Fruit fly (Drosophila melanogaster) whole organism, embryonic: Measurements from ENCODE around the gene euc.

ENCODE experiments used
- ATbp ChIP-seq: fragments of 200-800 bp; sonication (Bioruptor generic); optimal IDR thresholded peaks from 2 replicates; lab custom pipeline; 2017; ENCODE audit warnings: missing biosample characterization, mild to moderate bottlenecking, missing genetic modification characterization, missing genetic modification reagents
- Blimp-1 ChIP-seq: fragments of 200-800 bp; sonication (Bioruptor generic); optimal IDR thresholded peaks from 3 replicates; lab custom pipeline; 2018; ENCODE audit warnings: missing biosample characterization, missing genetic modification characterization, mild to moderate bottlenecking, moderate library complexity, missing genetic modification reagents
- CG10431 ChIP-seq: fragments of 200-800 bp; sonication (Bioruptor generic); optimal IDR thresholded peaks from 3 replicates; lab custom pipeline; 2018; ENCODE audit warnings: missing biosample characterization, mild to moderate bottlenecking, missing genetic modification characterization
- CG11398 ChIP-seq: fragments of 200-800 bp; sonication (Bioruptor generic); optimal IDR thresholded peaks from 2 replicates; lab custom pipeline; 2016; ENCODE audit warnings: missing biosample characterization, missing genetic modification characterization
- CG11504 ChIP-seq: fragments of 200-800 bp; sonication (Bioruptor generic); optimal IDR thresholded peaks from 3 replicates; lab custom pipeline; 2019; ENCODE audit warnings: missing biosample characterization, mild to moderate bottlenecking, missing genetic modification characterization, moderate library complexity
- CG12236 ChIP-seq: fragments of 200-800 bp; sonication (Bioruptor generic); optimal IDR thresholded peaks from 2 replicates; lab custom pipeline; 2016; ENCODE audit warnings: missing biosample characterization, missing genetic modification characterization
- CG12391 ChIP-seq: fragments of 200-800 bp; sonication (Bioruptor generic); optimal IDR thresholded peaks from 3 replicates; lab custom pipeline; 2018; ENCODE audit warnings: missing biosample characterization, mild to moderate bottlenecking, missing genetic modification characterization, moderate library complexity
- CG13123 ChIP-seq: fragments of 200-800 bp; sonication (Bioruptor generic); optimal IDR thresholded peaks from 2 replicates; lab custom pipeline; 2016; ENCODE audit warnings: missing biosample characterization, missing genetic modification characterization
- CG13296 ChIP-seq: fragments of 200-800 bp; sonication (Bioruptor generic); optimal IDR thresholded peaks from 3 replicates; lab custom pipeline; 2018; ENCODE audit warnings: missing biosample characterization, mild to moderate bottlenecking, missing genetic modification characterization
- CG14710 ChIP-seq: fragments of 200-800 bp; sonication (Bioruptor generic); optimal IDR thresholded peaks from 3 replicates; lab custom pipeline; 2019; ENCODE audit warnings: missing biosample characterization, mild to moderate bottlenecking, missing genetic modification characterization, moderate library complexity
- CG15601 ChIP-seq: fragments of 200-800 bp; sonication (Bioruptor generic); optimal IDR thresholded peaks from 3 replicates; lab custom pipeline; 2019; ENCODE audit warnings: missing biosample characterization, mild to moderate bottlenecking, missing genetic modification characterization, moderate library complexity
- CG17385 ChIP-seq: fragments of 200-800 bp; sonication (Bioruptor generic); optimal IDR thresholded peaks from 3 replicates; lab custom pipeline; 2018; ENCODE audit warnings: missing biosample characterization, mild to moderate bottlenecking, missing genetic modification characterization
- CG2712 ChIP-seq: fragments of 200-800 bp; optimal IDR thresholded peaks from 3 replicates; lab custom pipeline; 2019; ENCODE audit warnings: missing biosample characterization, mild to moderate bottlenecking, missing genetic modification characterization, moderate library complexity
- CG30020 ChIP-seq: fragments of 200-800 bp; optimal IDR thresholded peaks from 2 replicates; lab custom pipeline; 2019; ENCODE audit warnings: missing biosample characterization, mild to moderate bottlenecking, missing genetic modification characterization, moderate library complexity
- CG30403 ChIP-seq: fragments of 200-800 bp; sonication (Bioruptor generic); optimal IDR thresholded peaks from 3 replicates; lab custom pipeline; 2016; ENCODE audit warnings: missing biosample characterization, missing genetic modification characterization
- CG5180 ChIP-seq: fragments of 200-800 bp; sonication (Bioruptor generic); optimal IDR thresholded peaks from 3 replicates; lab custom pipeline; 2017; ENCODE audit warnings: missing biosample characterization, missing genetic modification characterization, mild to moderate bottlenecking, moderate library complexity, missing genetic modification reagents
- CG5245 ChIP-seq: fragments of 200-800 bp; sonication (Bioruptor generic); optimal IDR thresholded peaks from 3 replicates; lab custom pipeline; 2016; ENCODE audit warnings: missing biosample characterization, missing genetic modification characterization
- CG7928 ChIP-seq: fragments of 200-800 bp; sonication (Bioruptor generic); optimal IDR thresholded peaks from 2 replicates; lab custom pipeline; 2017; ENCODE audit warnings: missing biosample characterization, mild to moderate bottlenecking, missing genetic modification characterization
- CG8388 ChIP-seq: fragments of 200-800 bp; sonication (Bioruptor generic); optimal IDR thresholded peaks from 2 replicates; lab custom pipeline; 2019; ENCODE audit warnings: missing biosample characterization, mild to moderate bottlenecking, missing genetic modification characterization, moderate library complexity
- Chrac-16 ChIP-seq: fragments of 200-800 bp; sonication (Bioruptor generic); optimal IDR thresholded peaks from 3 replicates; lab custom pipeline; 2016; ENCODE audit warnings: missing biosample characterization, missing genetic modification characterization
- Dll ChIP-seq: fragments of 200-800 bp; sonication (Bioruptor generic); IDR thresholded peaks from 4 replicates; pipeline ENCODE4 v1.3.6; 2022; ENCODE audit warnings: missing biosample characterization, missing genetic modification characterization; ENCODE audit not compliant: partially characterized antibody
- Doc3 ChIP-seq: fragments of 200-800 bp; sonication (Bioruptor generic); IDR thresholded peaks from 3 replicates; pipeline ENCODE4 v1.3.6; 2022; ENCODE audit warnings: missing biosample characterization, missing genetic modification characterization; ENCODE audit not compliant: partially characterized antibody
- Drgx ChIP-seq: fragments of 200-800 bp; sonication (Bioruptor generic); IDR thresholded peaks from 2 replicates; pipeline ENCODE4 v1.3.6; 2022; ENCODE audit warnings: missing biosample characterization, missing genetic modification characterization
- H15 ChIP-seq: fragments of 200-800 bp; sonication (Bioruptor generic); IDR thresholded peaks from 3 replicates; pipeline ENCODE4 v1.3.6; 2022; ENCODE audit warnings: missing biosample characterization, missing genetic modification characterization
- Hey ChIP-seq: fragments of 200-800 bp; sonication (Bioruptor generic); optimal IDR thresholded peaks from 3 replicates; lab custom pipeline; 2018; ENCODE audit warnings: missing biosample characterization, mild to moderate bottlenecking, missing genetic modification characterization
- Hmx ChIP-seq: fragments of 200-800 bp; sonication (Bioruptor generic); optimal IDR thresholded peaks from 2 replicates; lab custom pipeline; 2016; ENCODE audit warnings: missing biosample characterization, missing genetic modification characterization
- NC2α ChIP-seq: fragments of 200-800 bp; sonication (Bioruptor generic); optimal IDR thresholded peaks from 2 replicates; lab custom pipeline; 2016; ENCODE audit warnings: missing biosample characterization, missing genetic modification characterization
- Opbp ChIP-seq: fragments of 200-800 bp; sonication (Bioruptor generic); IDR thresholded peaks from 3 replicates; pipeline ENCODE4 v1.3.6; 2022; ENCODE audit warnings: missing biosample characterization, missing genetic modification characterization; ENCODE audit not compliant: partially characterized antibody
- Rfx ChIP-seq: fragments of 200-800 bp; sonication (Bioruptor generic); IDR thresholded peaks from 2 replicates; pipeline ENCODE4 v1.3.6; 2022; ENCODE audit warnings: missing biosample characterization, missing genetic modification characterization
- Rx ChIP-seq: fragments of 200-800 bp; sonication (Bioruptor generic); IDR thresholded peaks from 2 replicates; pipeline ENCODE4 v1.3.6; 2022; ENCODE audit warnings: missing biosample characterization, missing genetic modification characterization
- bsh ChIP-seq, 2 experiments: fragments of 200-800 bp; sonication (Bioruptor generic); optimal IDR thresholded peaks; 2 replicates each; lab custom pipeline; 2017 to 2018; ENCODE audit warnings: mild to moderate bottlenecking in 2 of 2, missing biosample characterization in 2 of 2, missing genetic modification characterization in 2 of 2, moderate library complexity in 1 of 2
- chinmo ChIP-seq: fragments of 200-800 bp; sonication (Bioruptor generic); IDR thresholded peaks from 4 replicates; pipeline ENCODE4 v1.3.6; 2022; ENCODE audit warnings: missing biosample characterization, missing genetic modification characterization; ENCODE audit not compliant: partially characterized antibody
- corto ChIP-seq: fragments of 200-800 bp; sonication (Bioruptor generic); optimal IDR thresholded peaks from 2 replicates; lab custom pipeline; 2016; ENCODE audit warnings: missing biosample characterization, mild to moderate bottlenecking, missing genetic modification characterization, moderate library complexity
- croc ChIP-seq: fragments of 200-800 bp; sonication (Bioruptor generic); conservative IDR thresholded peaks from 3 replicates; pipeline ENCODE4 v1.3.6; 2022; ENCODE audit warnings: missing biosample characterization, missing genetic modification characterization
- dmrt11E ChIP-seq: fragments of 200-800 bp; sonication (Bioruptor generic); optimal IDR thresholded peaks from 3 replicates; lab custom pipeline; 2018; ENCODE audit warnings: missing biosample characterization, mild to moderate bottlenecking, missing genetic modification characterization, moderate library complexity
- dpn ChIP-seq, 2 experiments: fragments of 200-800 bp; sonication (Bioruptor generic); optimal IDR thresholded peaks; 3 replicates each; lab custom pipeline; 2016; ENCODE audit warnings: missing biosample characterization in 2 of 2, missing genetic modification characterization in 2 of 2
- ewg ChIP-seq: fragments of 200-800 bp; sonication (Bioruptor generic); optimal IDR thresholded peaks from 3 replicates; lab custom pipeline; 2017; ENCODE audit warnings: mild to moderate bottlenecking, missing biosample characterization, missing genetic modification reagents, missing genetic modification characterization
- gro ChIP-seq: fragments of 200-800 bp; sonication (Bioruptor generic); optimal IDR thresholded peaks from 2 replicates; lab custom pipeline; 2016; ENCODE audit warnings: missing biosample characterization, missing genetic modification characterization
- gsb-n ChIP-seq: fragments of 200-800 bp; sonication (Bioruptor generic); optimal IDR thresholded peaks from 3 replicates; lab custom pipeline; 2018; ENCODE audit warnings: missing biosample characterization, mild to moderate bottlenecking, missing genetic modification characterization
- ham ChIP-seq: fragments of 200-800 bp; sonication (Bioruptor generic); IDR thresholded peaks from 2 replicates; pipeline ENCODE4 v1.3.6; 2022; ENCODE audit warnings: missing biosample characterization, missing genetic modification characterization
- ind ChIP-seq: fragments of 200-800 bp; sonication (Bioruptor generic); optimal IDR thresholded peaks from 3 replicates; lab custom pipeline; 2016; ENCODE audit warnings: missing biosample characterization, missing genetic modification characterization
- knrl ChIP-seq: fragments of 200-800 bp; sonication (Bioruptor generic); IDR thresholded peaks from 3 replicates; pipeline ENCODE4 v1.3.6; 2022; ENCODE audit warnings: missing biosample characterization, missing genetic modification characterization; ENCODE audit not compliant: partially characterized antibody
- nerfin-1 ChIP-seq: fragments of 200-800 bp; sonication (Bioruptor generic); optimal IDR thresholded peaks from 3 replicates; lab custom pipeline; 2019; ENCODE audit warnings: missing biosample characterization, mild to moderate bottlenecking, missing genetic modification characterization, moderate library complexity
- pfk ChIP-seq: fragments of 200-800 bp; sonication (Bioruptor generic); optimal IDR thresholded peaks from 2 replicates; lab custom pipeline; 2018; ENCODE audit warnings: missing biosample characterization, mild to moderate bottlenecking, missing genetic modification characterization, moderate library complexity
- pita ChIP-seq: fragments of 200-800 bp; sonication (Bioruptor generic); optimal IDR thresholded peaks from 2 replicates; lab custom pipeline; 2017; ENCODE audit warnings: missing biosample characterization, mild to moderate bottlenecking, missing genetic modification characterization
- ranshi ChIP-seq: fragments of 200-800 bp; sonication (Bioruptor generic); IDR thresholded peaks from 2 replicates; pipeline ENCODE4 v1.3.6; 2022; ENCODE audit warnings: missing biosample characterization, missing genetic modification characterization
- tgo ChIP-seq: fragments of 200-800 bp; sonication (Bioruptor generic); IDR thresholded peaks from 3 replicates; pipeline ENCODE4 v1.3.6; 2022; ENCODE audit warnings: missing biosample characterization, missing genetic modification characterization
- trh ChIP-seq: fragments of 200-800 bp; sonication (Bioruptor generic); optimal IDR thresholded peaks from 2 replicates; lab custom pipeline; 2016; ENCODE audit warnings: missing biosample characterization, missing genetic modification characterization
- zen ChIP-seq: fragments of 200-800 bp; sonication (Bioruptor generic); optimal IDR thresholded peaks from 3 replicates; lab custom pipeline; 2018; ENCODE audit warnings: missing biosample characterization, mild to moderate bottlenecking, missing genetic modification characterization, moderate library complexity
- zen2 ChIP-seq: fragments of 200-800 bp; sonication (Bioruptor generic); IDR thresholded peaks from 3 replicates; pipeline ENCODE4 v1.3.6; 2022; ENCODE audit warnings: missing biosample characterization, missing genetic modification characterization; ENCODE audit not compliant: partially characterized antibody

euc gene

dm6 chr3R:18990514-18990913, 11.9 kb upstream of the euc start:
- TF ChIP-seq Dll (GFP tag; lab: Robert Waterston, UW), result no peak
- no peak for TF ChIP-seq dpn (GFP tag; optimal IDR thresholded peaks at IDR 0.05; lab: Kevin White, UChicago)
- TF ChIP-seq CG30020 (tag; lab: Kevin White, UChicago), result no peak
- no peak for TF ChIP-seq Rx (GFP tag; lab: Robert Waterston, UW)
- no peak for TF ChIP-seq zen2 (GFP tag; lab: Robert Waterston, UW)
- TF ChIP-seq CG5180 (GFP tag; lab: Kevin White, UChicago), result no peak
- TF ChIP-seq NC2α, result no peak
- TF ChIP-seq trh (GFP tag; lab: Kevin White, UChicago), result no peak
- no peak for TF ChIP-seq Chrac-16 (GFP tag; lab: Kevin White, UChicago)
- no peak for TF ChIP-seq pita (GFP tag; lab: Kevin White, UChicago)
- no peak for TF ChIP-seq CG13296 (GFP tag; lab: Kevin White, UChicago)
- no peak for TF ChIP-seq gsb-n (tag; lab: Kevin White, UChicago)
- TF ChIP-seq CG30403 (GFP tag; lab: Kevin White, UChicago), result peak; percentile 13
- no peak for TF ChIP-seq Drgx
- TF ChIP-seq Blimp-1 (GFP tag; lab: Kevin White, UChicago), result peak; percentile 36
- no peak for TF ChIP-seq ind (GFP tag; lab: Kevin White, UChicago)
- TF ChIP-seq nerfin-1, result no peak
- TF ChIP-seq corto (GFP tag; lab: Kevin White, UChicago), result no peak
- no peak for TF ChIP-seq H15 (GFP tag; lab: Robert Waterston, UW)
- no peak for TF ChIP-seq knrl
- peak; percentile 50 for TF ChIP-seq dmrt11E (tag; lab: Kevin White, UChicago)
- TF ChIP-seq ATbp (GFP tag; lab: Kevin White, UChicago), result no peak
- TF ChIP-seq CG11398 (GFP tag; lab: Kevin White, UChicago), result no peak
- no peak for TF ChIP-seq CG5245 (GFP tag; lab: Kevin White, UChicago)
- no peak for TF ChIP-seq pfk
- TF ChIP-seq Rfx (GFP tag; lab: Robert Waterston, UW), result no peak
- no peak for TF ChIP-seq ham (GFP tag; lab: Robert Waterston, UW)
- TF ChIP-seq gro (GFP tag; lab: Kevin White, UChicago), result no peak
- peak; percentile 12 for TF ChIP-seq CG8388 (GFP tag; lab: Kevin White, UChicago)
- no peak for TF ChIP-seq CG12236
- TF ChIP-seq CG11504 (tag; lab: Kevin White, UChicago), result peak; percentile 28
- TF ChIP-seq CG14710, result peak; percentile 0
- TF ChIP-seq Hmx (GFP tag; lab: Kevin White, UChicago), result no peak
- TF ChIP-seq Doc3 (GFP tag; lab: Robert Waterston, UW), result no peak
- peak; percentile 5 for TF ChIP-seq CG2712 (tag; lab: Kevin White, UChicago)
- TF ChIP-seq chinmo (GFP tag; lab: Robert Waterston, UW), result no peak
- TF ChIP-seq CG15601 (tag; lab: Kevin White, UChicago), result peak; percentile 14
- TF ChIP-seq croc (GFP tag; lab: Robert Waterston, UW), result no peak
- no peak for TF ChIP-seq CG10431 (GFP tag; lab: Kevin White, UChicago)
- no peak for TF ChIP-seq zen (tag; lab: Kevin White, UChicago)
- TF ChIP-seq CG17385 (GFP tag; lab: Kevin White, UChicago), result peak; percentile 2
- TF ChIP-seq CG7928 (GFP tag; lab: Kevin White, UChicago), result no peak
- peak; percentile 20 for TF ChIP-seq CG12391 (tag; lab: Kevin White, UChicago)
- no peak for TF ChIP-seq CG13123 (GFP tag; lab: Kevin White, UChicago)
- no peak for TF ChIP-seq Opbp
- TF ChIP-seq ranshi (GFP tag; lab: Robert Waterston, UW), result no peak
- TF ChIP-seq tgo (GFP tag; lab: Robert Waterston, UW), result peak; percentile 36; the same call in 2 of the 3 replicates
- TF ChIP-seq Hey (tag; lab: Kevin White, UChicago), result no peak
- TF ChIP-seq bsh (GFP tag; optimal IDR thresholded peaks at IDR 0.05; lab: Kevin White, UChicago), result peak; percentile 43 to 58
- TF ChIP-seq ewg (GFP tag; lab: Kevin White, UChicago), result no peak
